Worm (Caenorhabditis elegans) whole organism, late embryonic: ENCODE measurements around the gene glit-1.

Experiments
- C38D4.7 ChIP-seq: fragments of 200-800 bp; sonication (Bioruptor generic); optimal IDR thresholded peaks from 2 replicates; lab custom pipeline; 2018; ENCODE audit warnings: mild to moderate bottlenecking, missing genetic modification characterization, moderate library complexity, missing compliant biosample characterization
- F13H6.1 ChIP-seq: sonication (generic microtip); optimal IDR thresholded peaks from 2 replicates; lab custom pipeline; 2016; ENCODE audit warnings: missing genetic modification characterization, missing compliant biosample characterization
- T23F11.4 ChIP-seq: fragments of 200-800 bp; sonication (Bioruptor generic); optimal IDR thresholded peaks from 2 replicates; lab custom pipeline; 2018; ENCODE audit warnings: mild to moderate bottlenecking, missing genetic modification characterization, missing compliant biosample characterization
- Y22D7AL.16 ChIP-seq: sonication (generic microtip); optimal IDR thresholded peaks from 2 replicates; lab custom pipeline; 2016; ENCODE audit warnings: missing genetic modification characterization, missing compliant biosample characterization
- ahr-1 ChIP-seq: sonication (generic microtip); optimal IDR thresholded peaks from 2 replicates; lab custom pipeline; 2016; ENCODE audit warnings: missing genetic modification characterization, missing compliant biosample characterization
- ama-1 ChIP-seq: fragments of 150-350 bp; optimal IDR thresholded peaks from 2 replicates; lab custom pipeline; 2014
- ceh-14 ChIP-seq: sonication (generic microtip); optimal IDR thresholded peaks from 2 replicates; lab custom pipeline; 2016; ENCODE audit warnings: missing genotype, missing genetic modification characterization, missing compliant biosample characterization
- ceh-18 ChIP-seq: sonication (generic microtip); optimal IDR thresholded peaks from 2 replicates; lab custom pipeline; 2016; ENCODE audit warnings: missing genetic modification characterization, missing compliant biosample characterization
- ceh-19 ChIP-seq: fragments of 200-800 bp; sonication (Bioruptor generic); optimal IDR thresholded peaks from 2 replicates; lab custom pipeline; 2018; ENCODE audit warnings: mild to moderate bottlenecking, missing genetic modification characterization, missing compliant biosample characterization
- ceh-2 ChIP-seq: sonication (generic microtip); optimal IDR thresholded peaks from 2 replicates; lab custom pipeline; 2016; ENCODE audit warnings: missing genotype, missing genetic modification characterization, missing compliant biosample characterization
- ceh-22 ChIP-seq: sonication (generic microtip); optimal IDR thresholded peaks from 2 replicates; lab custom pipeline; 2017; ENCODE audit warnings: missing biosample characterization, missing genetic modification characterization
- ceh-24 ChIP-seq: sonication (generic microtip); optimal IDR thresholded peaks from 2 replicates; lab custom pipeline; 2016; ENCODE audit warnings: mild to moderate bottlenecking, missing genetic modification characterization, missing compliant biosample characterization
- ceh-31 ChIP-seq: sonication (generic microtip); optimal IDR thresholded peaks from 2 replicates; lab custom pipeline; 2016; ENCODE audit warnings: missing genetic modification characterization, missing compliant biosample characterization
- ceh-34 ChIP-seq: sonication (generic microtip); optimal IDR thresholded peaks from 2 replicates; lab custom pipeline; 2016; ENCODE audit warnings: mild to moderate bottlenecking, missing genetic modification characterization, missing compliant biosample characterization
- ceh-45 ChIP-seq: fragments of 200-800 bp; sonication (Bioruptor generic); IDR thresholded peaks from 2 replicates; pipeline ENCODE4 v1.3.6; 2022; ENCODE audit warnings: missing genetic modification reagents, missing genetic modification characterization, missing compliant biosample characterization
- ceh-48 ChIP-seq: sonication (generic microtip); optimal IDR thresholded peaks from 2 replicates; lab custom pipeline; 2016; ENCODE audit warnings: missing genetic modification characterization, inconsistent platforms, missing compliant biosample characterization
- ceh-6 ChIP-seq: fragments of 200-800 bp; sonication (Bioruptor generic); optimal IDR thresholded peaks from 2 replicates; lab custom pipeline; 2018; ENCODE audit warnings: mild to moderate bottlenecking, missing genetic modification characterization, missing compliant biosample characterization
- ceh-9 ChIP-seq: sonication (generic microtip); optimal IDR thresholded peaks from 2 replicates; lab custom pipeline; 2016; ENCODE audit warnings: mild to moderate bottlenecking, missing genetic modification characterization, inconsistent platforms, missing compliant biosample characterization
- che-1 ChIP-seq: sonication (generic microtip); optimal IDR thresholded peaks from 2 replicates; lab custom pipeline; 2016; ENCODE audit warnings: mild to moderate bottlenecking, missing genetic modification characterization, missing compliant biosample characterization
- dmd-4 ChIP-seq: sonication (generic microtip); optimal IDR thresholded peaks from 2 replicates; lab custom pipeline; 2016; ENCODE audit warnings: borderline replicate concordance, missing genetic modification characterization, missing compliant biosample characterization
- dve-1 ChIP-seq: sonication (generic microtip); optimal IDR thresholded peaks from 2 replicates; lab custom pipeline; 2017; ENCODE audit warnings: antibody characterized with exemption, mild to moderate bottlenecking, missing genetic modification characterization, missing compliant biosample characterization
- elt-2 ChIP-seq: sonication (generic microtip); optimal IDR thresholded peaks from 2 replicates; lab custom pipeline; 2016; ENCODE audit warnings: missing genetic modification reagents, missing genetic modification characterization, missing compliant biosample characterization
- elt-4 ChIP-seq: sonication (generic microtip); optimal IDR thresholded peaks from 2 replicates; lab custom pipeline; 2016; ENCODE audit warnings: missing genetic modification characterization, missing compliant biosample characterization
- ets-4 ChIP-seq: sonication (generic microtip); optimal IDR thresholded peaks from 2 replicates; lab custom pipeline; 2016; ENCODE audit warnings: missing genetic modification characterization, missing compliant biosample characterization
- eyg-1 ChIP-seq: sonication (generic microtip); optimal IDR thresholded peaks from 2 replicates; lab custom pipeline; 2016; ENCODE audit warnings: missing genotype, missing genetic modification characterization, missing compliant biosample characterization
- fax-1 ChIP-seq: sonication (generic microtip); optimal IDR thresholded peaks from 2 replicates; lab custom pipeline; 2016; ENCODE audit warnings: missing genotype, missing genetic modification characterization, missing compliant biosample characterization
- fkh-10 ChIP-seq: fragments of 150-350 bp; optimal IDR thresholded peaks from 2 replicates; lab custom pipeline; 2014; ENCODE audit warnings: missing biosample characterization, missing genetic modification reagents, missing genetic modification characterization
- gmeb-2 ChIP-seq: sonication (generic microtip); optimal IDR thresholded peaks from 2 replicates; lab custom pipeline; 2016; ENCODE audit warnings: missing genetic modification characterization, inconsistent platforms, missing compliant biosample characterization
- hlh-13 ChIP-seq: fragments of 200-800 bp; sonication (Bioruptor generic); optimal IDR thresholded peaks from 2 replicates; lab custom pipeline; 2018; ENCODE audit warnings: mild to moderate bottlenecking, missing genetic modification characterization, missing compliant biosample characterization
- hlh-30 ChIP-seq: sonication (generic microtip); optimal IDR thresholded peaks from 2 replicates; lab custom pipeline; 2017; ENCODE audit warnings: antibody characterized with exemption, missing genetic modification characterization, missing compliant biosample characterization; ENCODE audit not compliant: insufficient read depth
- hlh-6 ChIP-seq: sonication (generic microtip); optimal IDR thresholded peaks from 2 replicates; lab custom pipeline; 2016; ENCODE audit warnings: missing genotype, missing genetic modification characterization, missing compliant biosample characterization
- hlh-8 ChIP-seq: sonication (generic microtip); optimal IDR thresholded peaks from 2 replicates; lab custom pipeline; 2016; ENCODE audit warnings: missing genotype, missing genetic modification characterization, missing compliant biosample characterization
- lin-11 ChIP-seq: fragments of 200-800 bp; sonication (Bioruptor generic); optimal IDR thresholded peaks from 2 replicates; lab custom pipeline; 2018; ENCODE audit warnings: mild to moderate bottlenecking, missing genetic modification characterization, missing compliant biosample characterization
- madf-2 ChIP-seq: sonication (generic microtip); optimal IDR thresholded peaks from 2 replicates; lab custom pipeline; 2017; ENCODE audit warnings: missing genetic modification characterization, missing compliant biosample characterization
- mec-3 ChIP-seq: sonication (generic microtip); optimal IDR thresholded peaks from 2 replicates; lab custom pipeline; 2016; ENCODE audit warnings: borderline replicate concordance, missing genetic modification characterization, missing compliant biosample characterization
- nfya-1 ChIP-seq: sonication (generic microtip); optimal IDR thresholded peaks from 2 replicates; lab custom pipeline; 2017; ENCODE audit warnings: missing genetic modification characterization, mild to moderate bottlenecking, missing compliant biosample characterization, antibody characterized with exemption, moderate library complexity
- nhr-11 ChIP-seq: fragments of 150-350 bp; optimal IDR thresholded peaks from 2 replicates; lab custom pipeline; 2014; ENCODE audit warnings: missing biosample characterization, missing genetic modification characterization
- nhr-232 ChIP-seq: sonication (generic microtip); optimal IDR thresholded peaks from 2 replicates; lab custom pipeline; 2016; ENCODE audit warnings: missing genetic modification characterization, missing compliant biosample characterization
- npax-4 ChIP-seq: sonication (generic microtip); optimal IDR thresholded peaks from 2 replicates; lab custom pipeline; 2016; ENCODE audit warnings: missing genetic modification characterization, missing compliant biosample characterization
- odd-2 ChIP-seq: sonication (generic microtip); optimal IDR thresholded peaks from 2 replicates; lab custom pipeline; 2017; ENCODE audit warnings: antibody characterized with exemption, mild to moderate bottlenecking, missing genetic modification characterization, missing compliant biosample characterization
- pag-3 ChIP-seq: sonication (generic microtip); optimal IDR thresholded peaks from 2 replicates; lab custom pipeline; 2016; ENCODE audit warnings: missing compliant biosample characterization, missing genetic modification characterization, borderline replicate concordance
- pat-9 ChIP-seq: fragments of 200-800 bp; sonication (Bioruptor generic); optimal IDR thresholded peaks from 2 replicates; lab custom pipeline; 2018; ENCODE audit warnings: mild to moderate bottlenecking, missing genetic modification characterization, moderate library complexity, missing compliant biosample characterization
- pha-2 ChIP-seq: sonication (generic microtip); optimal IDR thresholded peaks from 2 replicates; lab custom pipeline; 2017; ENCODE audit warnings: mild to moderate bottlenecking, missing genetic modification characterization, missing compliant biosample characterization
- pqm-1 ChIP-seq: sonication (generic microtip); optimal IDR thresholded peaks from 2 replicates; lab custom pipeline; 2016; ENCODE audit warnings: missing genetic modification characterization, missing compliant biosample characterization
- ref-2 ChIP-seq: sonication (generic microtip); optimal IDR thresholded peaks from 2 replicates; lab custom pipeline; 2016; ENCODE audit warnings: missing genetic modification characterization, missing compliant biosample characterization
- rnt-1 ChIP-seq: sonication (generic microtip); optimal IDR thresholded peaks from 2 replicates; lab custom pipeline; 2016; ENCODE audit warnings: missing genetic modification characterization, missing compliant biosample characterization
- sdc-2 ChIP-seq: sonication (generic microtip); optimal IDR thresholded peaks from 2 replicates; lab custom pipeline; 2016; ENCODE audit warnings: missing genotype, missing genetic modification characterization, missing compliant biosample characterization
- sox-2 ChIP-seq: fragments of 200-800 bp; sonication (Bioruptor generic); IDR thresholded peaks from 2 replicates; pipeline ENCODE4 v1.3.6; 2022; ENCODE audit warnings: missing genetic modification reagents, missing genetic modification characterization, missing compliant biosample characterization
- syd-9 ChIP-seq: sonication (generic microtip); optimal IDR thresholded peaks from 2 replicates; lab custom pipeline; 2016; ENCODE audit warnings: mild to moderate bottlenecking, missing genetic modification characterization, moderate library complexity, missing compliant biosample characterization
- tbx-7 ChIP-seq: sonication (generic microtip); optimal IDR thresholded peaks from 2 replicates; lab custom pipeline; 2016; ENCODE audit warnings: missing genotype, missing genetic modification characterization, missing compliant biosample characterization
- unc-55 ChIP-seq: sonication (generic microtip); optimal IDR thresholded peaks from 2 replicates; lab custom pipeline; 2017; ENCODE audit warnings: missing biosample characterization, missing genetic modification reagents, missing genetic modification characterization
- unc-86 ChIP-seq: sonication (generic microtip); optimal IDR thresholded peaks from 2 replicates; lab custom pipeline; 2016; ENCODE audit warnings: missing genetic modification characterization, missing compliant biosample characterization
- zip-5 ChIP-seq: sonication (generic microtip); optimal IDR thresholded peaks from 2 replicates; lab custom pipeline; 2016; ENCODE audit warnings: missing genetic modification characterization, missing compliant biosample characterization

The glit-1 gene

DNA sequence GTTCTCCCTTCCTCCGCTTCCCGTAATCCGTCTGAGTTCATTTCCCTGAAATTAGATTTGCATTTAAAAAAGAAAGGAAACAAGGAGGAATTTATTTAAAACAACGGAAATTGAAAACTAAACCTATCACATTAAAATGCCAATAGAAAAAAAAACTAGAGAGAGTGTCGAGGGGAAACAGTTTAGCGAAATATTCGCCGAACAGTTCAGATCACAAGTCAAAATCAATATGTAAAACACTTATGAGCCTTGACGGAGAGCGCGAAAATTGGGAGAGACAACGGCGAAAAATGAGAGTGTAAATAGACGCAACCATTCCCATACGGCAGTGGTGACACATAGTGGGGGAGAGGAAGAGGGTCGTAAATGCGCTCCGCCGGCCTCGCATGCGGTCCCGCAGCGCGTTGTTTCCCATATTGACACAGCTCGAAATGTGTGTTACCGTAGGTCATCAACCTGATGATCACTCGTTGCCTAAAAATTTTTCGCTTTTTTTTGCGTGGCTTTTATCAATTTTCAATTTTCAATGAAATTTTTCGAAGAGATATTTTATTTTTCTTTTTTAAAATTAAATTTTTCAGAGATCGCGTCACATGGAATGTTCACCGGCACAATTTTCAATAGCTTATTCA lies at the start of gene glit-1, which contains the start of gene dnj-14:
Gene glit-1 (plus strand): TSS at position 582 of the 632 bp plus-strand sequence.
Gene dnj-14 (minus strand): TSS at position 51 of the 632 bp plus-strand sequence.
- TF ChIP-seq fax-1 (no peak), ceh-22 (tag; lab: Kevin White, UChicago) (peak; percentile 21), nfya-1 (tag; lab: Kevin White, UChicago) (peak; percentile 91), ama-1 (lab: Kevin White, UChicago) (no peak), sox-2 (GFP tag; lab: Robert Waterston, UW) (no peak), hlh-13 (GFP tag; lab: Kevin White, UChicago) (no peak), elt-2 (tag; lab: Kevin White, UChicago) (peak; percentile 68), ceh-6 (GFP tag; lab: Kevin White, UChicago) (no peak), rnt-1 (tag; lab: Kevin White, UChicago) (peak; percentile 73), ceh-31 (tag; lab: Kevin White, UChicago) (peak; percentile 88), hlh-8 (tag; lab: Kevin White, UChicago) (peak; percentile 66), ets-4 (peak; percentile 55), madf-2 (peak; percentile 45), pag-3 (no peak), dve-1 (peak; percentile 38), ceh-18 (tag; lab: Kevin White, UChicago) (peak; percentile 85), F13H6.1 (tag; lab: Kevin White, UChicago) (peak; percentile 64), T23F11.4 (GFP tag; lab: Kevin White, UChicago) (peak; percentile 58), ceh-9 (tag; lab: Kevin White, UChicago) (no peak), mec-3 (no peak), ceh-14 (tag; lab: Kevin White, UChicago) (peak; percentile 43), ceh-45 (0 out of 2 replicates have a peak, but pooled peaks have one; percentile 9), nhr-11 (tag; lab: Kevin White, UChicago) (no peak), lin-11 (tag; lab: Kevin White, UChicago) (no peak), fkh-10 (GFP tag; lab: Kevin White, UChicago) (no peak), ceh-34 (tag; lab: Kevin White, UChicago) (peak; percentile 81), npax-4 (tag; lab: Kevin White, UChicago) (no peak), sdc-2 (tag; lab: Kevin White, UChicago) (peak; percentile 78), ref-2 (tag; lab: Kevin White, UChicago) (peak; percentile 87), ceh-24 (no peak), nhr-232 (tag; lab: Kevin White, UChicago) (no peak), tbx-7 (no peak), dmd-4 (tag; lab: Kevin White, UChicago) (no peak), unc-86 (tag; lab: Kevin White, UChicago) (no peak), hlh-30 (tag; lab: Kevin White, UChicago) (peak; percentile 83), che-1 (no peak), gmeb-2 (tag; lab: Kevin White, UChicago) (peak; percentile 27), pqm-1 (tag; lab: Kevin White, UChicago) (peak; percentile 68), hlh-6 (no peak), odd-2 (tag; lab: Kevin White, UChicago) (no peak), pha-2 (no peak), pat-9 (no peak), C38D4.7 (GFP tag; lab: Kevin White, UChicago) (no peak), ceh-2 (tag; lab: Kevin White, UChicago) (peak; percentile 65), elt-4 (no peak), unc-55 (GFP tag; lab: Kevin White, UChicago) (peak; percentile 85), syd-9 (peak; percentile 60), ceh-48 (tag; lab: Kevin White, UChicago) (peak; percentile 44), Y22D7AL.16 (tag; lab: Kevin White, UChicago) (no peak), ahr-1 (tag; lab: Kevin White, UChicago) (no peak), eyg-1 (tag; lab: Kevin White, UChicago) (peak; percentile 35), ceh-19 (peak; percentile 54), zip-5 (tag; lab: Kevin White, UChicago) (no peak)
